Worm (Caenorhabditis elegans) whole organism, L1 larva: Measurements from ENCODE around the gene Y66D12A.1.

Experiments
- C04F5.9 ChIP-seq: sonication (generic microtip); optimal IDR thresholded peaks from 2 replicates; lab custom pipeline; 2016; ENCODE audit warnings: missing genetic modification characterization, missing compliant biosample characterization
- C16A3.4 ChIP-seq: fragments of 150-350 bp; optimal IDR thresholded peaks from 2 replicates; lab custom pipeline; 2014; ENCODE audit warnings: missing biosample characterization, missing genetic modification characterization
- C34B4.2 ChIP-seq: sonication (generic microtip); optimal IDR thresholded peaks from 2 replicates; lab custom pipeline; 2017; ENCODE audit warnings: mild to moderate bottlenecking, missing genetic modification characterization, missing compliant biosample characterization
- ama-1 ChIP-seq: fragments of 150-350 bp; optimal IDR thresholded peaks from 2 replicates; lab custom pipeline; 2014
- blmp-1 ChIP-seq: fragments of 150-350 bp; optimal IDR thresholded peaks from 2 replicates; lab custom pipeline; 2014; ENCODE audit warnings: missing biosample characterization, missing genetic modification characterization
- ceh-8 ChIP-seq: fragments of 200-800 bp; sonication (Bioruptor generic); optimal IDR thresholded peaks from 2 replicates; lab custom pipeline; 2018; ENCODE audit warnings: mild to moderate bottlenecking, missing genetic modification characterization, moderate library complexity, missing compliant biosample characterization
- efl-3 ChIP-seq: fragments of 200-800 bp; sonication (Bioruptor generic); optimal IDR thresholded peaks from 2 replicates; lab custom pipeline; 2018; ENCODE audit warnings: mild to moderate bottlenecking, missing genetic modification characterization, missing compliant biosample characterization
- fkh-4 ChIP-seq: sonication (generic microtip); optimal IDR thresholded peaks from 2 replicates; lab custom pipeline; 2016; ENCODE audit warnings: missing compliant biosample characterization, missing genetic modification characterization, borderline replicate concordance
- fkh-8 ChIP-seq: sonication (generic microtip); optimal IDR thresholded peaks from 2 replicates; lab custom pipeline; 2016; ENCODE audit warnings: mild to moderate bottlenecking, missing genetic modification characterization, missing compliant biosample characterization
- hpl-2 ChIP-seq: fragments of 150-350 bp; optimal IDR thresholded peaks from 2 replicates; lab custom pipeline; 2014; ENCODE audit warnings: missing biosample characterization, missing genetic modification reagents, missing genetic modification characterization
- lin-13 ChIP-seq: fragments of 150-350 bp; optimal IDR thresholded peaks from 2 replicates; lab custom pipeline; 2014; ENCODE audit warnings: missing biosample characterization, missing genetic modification reagents, missing genetic modification characterization
- lin-14 ChIP-seq: fragments of 200-800 bp; sonication (Bioruptor generic); optimal IDR thresholded peaks from 2 replicates; lab custom pipeline; 2018; ENCODE audit warnings: mild to moderate bottlenecking, missing genetic modification characterization, moderate library complexity, missing compliant biosample characterization
- lin-15B ChIP-seq: fragments of 150-350 bp; sonication (generic microtip); optimal IDR thresholded peaks from 3 replicates; lab custom pipeline; 2014; ENCODE audit warnings: missing biosample characterization, missing genetic modification characterization
- lsy-2 ChIP-seq, 2 experiments: fragments of 150-350 bp; optimal IDR thresholded peaks; 2 replicates each; lab custom pipeline; 2014; ENCODE audit warnings: missing biosample characterization in 2 of 2, missing genetic modification characterization in 2 of 2
- mab-9 ChIP-seq: fragments of 200-800 bp; sonication (Bioruptor generic); IDR thresholded peaks from 2 replicates; pipeline ENCODE4 v1.3.6; 2022; ENCODE audit warnings: missing genetic modification reagents, missing genetic modification characterization, missing compliant biosample characterization
- mdl-1 ChIP-seq, 2 experiments: fragments of 150-350 bp; optimal IDR thresholded peaks; 2 replicates each; lab custom pipeline; 2014 to 2017; ENCODE audit warnings: missing biosample characterization in 2 of 2, missing genetic modification characterization in 2 of 2, inconsistent platforms in 1 of 2
- nhr-11 ChIP-seq: fragments of 150-350 bp; optimal IDR thresholded peaks from 2 replicates; lab custom pipeline; 2014; ENCODE audit warnings: missing biosample characterization, missing genetic modification characterization
- nhr-19 ChIP-seq: fragments of 200-800 bp; sonication (Bioruptor generic); conservative IDR thresholded peaks from 2 replicates; pipeline ENCODE4 v1.3.6; 2022; ENCODE audit warnings: missing genetic modification characterization, missing compliant biosample characterization
- nhr-20 ChIP-seq: sonication (generic microtip); optimal IDR thresholded peaks from 2 replicates; lab custom pipeline; 2016; ENCODE audit warnings: mild to moderate bottlenecking, missing genetic modification characterization, missing compliant biosample characterization
- nhr-84 ChIP-seq: sonication (generic microtip); optimal IDR thresholded peaks from 2 replicates; lab custom pipeline; 2017; ENCODE audit warnings: missing biosample characterization, missing genetic modification characterization
- nhr-85 ChIP-seq: sonication (generic microtip); peaks from one replicate; lab custom pipeline; 2016; ENCODE audit warnings: missing genetic modification characterization, inconsistent platforms, missing compliant biosample characterization
- pax-3 ChIP-seq: fragments of 200-800 bp; sonication (Bioruptor generic); optimal IDR thresholded peaks from 2 replicates; lab custom pipeline; 2018; ENCODE audit warnings: mild to moderate bottlenecking, missing genetic modification characterization, moderate library complexity, missing compliant biosample characterization
- rnt-1 ChIP-seq: sonication (generic microtip); optimal IDR thresholded peaks from 2 replicates; lab custom pipeline; 2016; ENCODE audit warnings: mild to moderate bottlenecking, missing genetic modification characterization, moderate library complexity, missing compliant biosample characterization
- sox-4 ChIP-seq: sonication (generic microtip); optimal IDR thresholded peaks from 2 replicates; lab custom pipeline; 2016; ENCODE audit warnings: missing genetic modification characterization, missing compliant biosample characterization
- sup-37 ChIP-seq: fragments of 200-800 bp; sonication (Bioruptor generic); optimal IDR thresholded peaks from 2 replicates; lab custom pipeline; 2018; ENCODE audit warnings: mild to moderate bottlenecking, missing genetic modification characterization, missing compliant biosample characterization
- unc-130 ChIP-seq: fragments of 150-350 bp; optimal IDR thresholded peaks from 2 replicates; lab custom pipeline; 2017; ENCODE audit warnings: missing biosample characterization, missing genetic modification characterization, inconsistent platforms
- unc-62 ChIP-seq: fragments of 150-350 bp; optimal IDR thresholded peaks from 2 replicates; lab custom pipeline; 2014; ENCODE audit warnings: missing biosample characterization, missing genetic modification reagents, missing genetic modification characterization

Y66D12A.1 gene

ce11 chrIII:11609568-11609967 lies 1.6 kb downstream of the Y66D12A.1 start, which contains the start of gene Y66D12A.30:
Gene Y66D12A.30 (plus strand): TSS chrIII:11609868.
- TF ChIP-seq hpl-2 (GFP tag; lab: Kevin White, UChicago), result no peak
- TF ChIP-seq fkh-8, result peak; percentile 14
- no peak for TF ChIP-seq mdl-1 (tag; optimal IDR thresholded peaks at IDR 0.05; lab: Kevin White, UChicago)
- no peak for TF ChIP-seq blmp-1 (tag; lab: Kevin White, UChicago)
- TF ChIP-seq pax-3, result no peak
- no peak for TF ChIP-seq rnt-1
- no peak for TF ChIP-seq nhr-84 (tag; lab: Kevin White, UChicago)
- no peak for TF ChIP-seq unc-130 (tag; lab: Kevin White, UChicago)
- TF ChIP-seq nhr-19 (GFP tag; lab: Robert Waterston, UW), result no peak

ce11 chrIII:11611618-11612247 lies 3.8 kb downstream of the Y66D12A.1 start:
- TF ChIP-seq unc-62 (GFP tag; lab: Kevin White, UChicago) (no peak), ceh-8 (GFP tag; lab: Kevin White, UChicago) (peak; percentile 86)

ce11 chrIII:11612371-11612770 lies 4.4 kb downstream of the Y66D12A.1 start, which contains the start of the genes Y66A7A.9 and Y66A7A.4:
Gene Y66A7A.9 (minus strand): TSS chrIII:11612471.
Gene Y66A7A.4 (plus strand): TSS chrIII:11612607.
- no peak for TF ChIP-seq nhr-84 (tag; lab: Kevin White, UChicago)
- TF ChIP-seq efl-3 (GFP tag; lab: Kevin White, UChicago), result no peak
- no peak for TF ChIP-seq sup-37 (GFP tag; lab: Kevin White, UChicago)
- TF ChIP-seq, all 84 proteins: peak for 0

ce11 chrIII:11614325-11614724 lies 6.4 kb downstream of the Y66D12A.1 start:
- TF ChIP-seq nhr-85 (tag; lab: Kevin White, UChicago), result peak; percentile 14
- TF ChIP-seq, all 84 proteins: peak for 1; not testable (repeated sequence) for 83

ce11 chrIII:11614874-11615273 lies 6.9 kb downstream of the Y66D12A.1 start:
- TF ChIP-seq lin-14 (GFP tag; lab: Kevin White, UChicago) (no peak), nhr-85 (tag; lab: Kevin White, UChicago) (no peak), nhr-19 (GFP tag; lab: Robert Waterston, UW) (no peak), unc-62 (GFP tag; lab: Kevin White, UChicago) (no peak), C34B4.2 (no peak), lin-13 (no peak), lsy-2 (tag; optimal IDR thresholded peaks at IDR 0.05; lab: Kevin White, UChicago) (no peak), fkh-4 (tag; lab: Kevin White, UChicago) (no peak), nhr-20 (tag; lab: Kevin White, UChicago) (no peak), C04F5.9 (tag; lab: Kevin White, UChicago) (no peak), ama-1 (lab: Kevin White, UChicago) (no peak), C16A3.4 (tag; lab: Kevin White, UChicago) (no peak), nhr-11 (no peak), mab-9 (no peak)

ce11 chrIII:11615802-11616201 lies 7.8 kb downstream of the Y66D12A.1 start:
- TF ChIP-seq lin-15B (tag; lab: Kevin White, UChicago), result no peak
- TF ChIP-seq, all 84 proteins: peak for 0

- TF ChIP-seq unc-130 (tag; lab: Kevin White, UChicago) (no peak), sox-4 (tag; lab: Kevin White, UChicago) (no peak)
These were observed 8.5 kb downstream of the Y66D12A.1 start, which contains the start of gene ceh-91 for ce11 chrIII:11616446-11616845. Gene ceh-91 (plus strand): TSS chrIII:11616746.
